Worm (Caenorhabditis elegans) whole organism, late embryonic: ENCODE results near the gene sos-1.

Experiments used
- C08G9.2 ChIP-seq: sonication (generic microtip); optimal IDR thresholded peaks from 2 replicates; lab custom pipeline; 2016; ENCODE audit warnings: mild to moderate bottlenecking, missing genetic modification characterization, moderate library complexity, missing compliant biosample characterization
- K02D7.2 ChIP-seq: sonication (generic microtip); optimal IDR thresholded peaks from 2 replicates; lab custom pipeline; 2017; ENCODE audit warnings: mild to moderate bottlenecking, missing genetic modification characterization, missing compliant biosample characterization
- Y22D7AL.16 ChIP-seq: sonication (generic microtip); optimal IDR thresholded peaks from 2 replicates; lab custom pipeline; 2016; ENCODE audit warnings: missing genetic modification characterization, missing compliant biosample characterization
- ama-1 ChIP-seq: fragments of 150-350 bp; optimal IDR thresholded peaks from 2 replicates; lab custom pipeline; 2014
- fax-1 ChIP-seq: sonication (generic microtip); optimal IDR thresholded peaks from 2 replicates; lab custom pipeline; 2016; ENCODE audit warnings: missing genotype, missing genetic modification characterization, missing compliant biosample characterization
- nhr-11 ChIP-seq: fragments of 150-350 bp; optimal IDR thresholded peaks from 2 replicates; lab custom pipeline; 2014; ENCODE audit warnings: missing biosample characterization, missing genetic modification characterization
- pag-3 ChIP-seq: sonication (generic microtip); optimal IDR thresholded peaks from 2 replicates; lab custom pipeline; 2016; ENCODE audit warnings: missing compliant biosample characterization, missing genetic modification characterization, borderline replicate concordance
- pax-1 ChIP-seq: fragments of 150-350 bp; optimal IDR thresholded peaks from 2 replicates; lab custom pipeline; 2014; ENCODE audit warnings: missing biosample characterization, missing genetic modification characterization
- pha-4 ChIP-seq: fragments of 150-350 bp; optimal IDR thresholded peaks from 2 replicates; lab custom pipeline; 2018; ENCODE audit warnings: missing biosample characterization, missing genetic modification reagents, missing genetic modification characterization
- ref-2 ChIP-seq: sonication (generic microtip); optimal IDR thresholded peaks from 2 replicates; lab custom pipeline; 2016; ENCODE audit warnings: missing genetic modification characterization, missing compliant biosample characterization
- unc-3 ChIP-seq, 2 experiments: fragments of 200-800 bp in 1 of 2; sonication (Bioruptor generic) in 1 of 2; sonication (generic microtip) in 1 of 2; conservative IDR thresholded peaks in 1 of 2; optimal IDR thresholded peaks in 1 of 2; 2 replicates each; pipeline versions ENCODE4 v1.3.6 to Lab custom; 2016 to 2022; ENCODE audit warnings: missing compliant biosample characterization in 2 of 2, missing genetic modification characterization in 2 of 2, missing genetic modification reagents in 1 of 2
- unc-42 ChIP-seq: sonication (generic microtip); optimal IDR thresholded peaks from 2 replicates; lab custom pipeline; 2016; ENCODE audit warnings: missing genotype, missing genetic modification characterization, missing compliant biosample characterization
- unc-86 ChIP-seq: sonication (generic microtip); optimal IDR thresholded peaks from 2 replicates; lab custom pipeline; 2016; ENCODE audit warnings: missing genetic modification characterization, missing compliant biosample characterization
- ztf-16 ChIP-seq: sonication (generic microtip); optimal IDR thresholded peaks from 2 replicates; lab custom pipeline; 2017; ENCODE audit warnings: missing genetic modification characterization, missing compliant biosample characterization

ce11 chrV:4508772-4509171 lies 40.3 kb downstream of the sos-1 start:
- TF ChIP-seq pax-1 (tag; lab: Kevin White, UChicago) (no peak), ztf-16 (tag; lab: Kevin White, UChicago) (no peak), pha-4 (tag; lab: Kevin White, UChicago) (no peak), fax-1 (tag; lab: Kevin White, UChicago) (no peak), ama-1 (no peak), ref-2 (tag; lab: Kevin White, UChicago) (no peak), C08G9.2 (tag; lab: Kevin White, UChicago) (no peak), unc-3 (GFP tag; conservative IDR thresholded peaks at IDR 0.05; lab: Robert Waterston, UW) (no peak), unc-3 (tag; optimal IDR thresholded peaks at IDR 0.05; lab: Kevin White, UChicago) (no peak), K02D7.2 (tag; lab: Kevin White, UChicago) (no peak), Y22D7AL.16 (tag; lab: Kevin White, UChicago) (no peak), unc-86 (tag; lab: Kevin White, UChicago) (no peak), unc-42 (no peak), nhr-11 (tag; lab: Kevin White, UChicago) (no peak), pag-3 (tag; lab: Kevin White, UChicago) (no peak)
